Worm (Caenorhabditis elegans): ENCODE measurements around the gene gad-3.

DNA sequence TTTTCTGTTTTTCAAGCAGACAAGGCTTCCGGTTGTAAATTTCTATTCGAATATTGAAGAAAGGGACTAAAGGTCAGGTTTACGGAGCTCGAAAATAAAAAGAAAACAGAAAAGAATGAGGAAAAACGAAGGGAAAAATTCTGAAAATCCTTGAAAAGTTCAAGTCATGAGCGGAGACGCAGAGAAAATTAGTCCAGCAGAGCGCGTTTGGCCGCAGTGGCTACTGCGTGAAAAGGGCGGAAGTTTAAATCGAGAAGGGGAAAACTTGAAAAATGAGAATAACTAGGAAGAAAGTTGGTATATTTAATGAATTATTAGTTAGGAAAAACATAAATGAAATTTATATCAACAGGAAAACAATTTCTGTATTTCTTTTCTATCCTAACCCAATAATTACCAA, 47.6 kb upstream of the gad-3 start:
- TF ChIP-seq T26A5.8 (tag; optimal IDR thresholded peaks at IDR 0.05) (no peak), F39B2.1 (GFP tag; IDR thresholded peaks at IDR 0.05) (no peak), ztf-22 (GFP tag; optimal IDR thresholded peaks at IDR 0.05) (no peak), ztf-18 (tag; optimal IDR thresholded peaks at IDR 0.05) (peak; percentile 50), nfya-1 (tag; optimal IDR thresholded peaks at IDR 0.05; ENCODE audit: borderline replicate concordance, insufficient read depth) (no peak), K11D2.4 (GFP tag; IDR thresholded peaks at IDR 0.05) (no peak), snpc-4 (GFP tag; optimal IDR thresholded peaks at IDR 0.05) (no peak), snpc-4 (tag; optimal IDR thresholded peaks at IDR 0.05) (peak in 1 of 4 experiments; percentile 7), pha-4 (tag; optimal IDR thresholded peaks at IDR 0.05) (no peak), atf-7 (tag; optimal IDR thresholded peaks at IDR 0.05) (no peak), B0336.3 (GFP tag; IDR thresholded peaks at IDR 0.05) (no peak), hrde-1 (tag; optimal IDR thresholded peaks at IDR 0.05; ENCODE audit: borderline replicate concordance) (no peak), ama-1 (optimal IDR thresholded peaks at IDR 0.05) (no peak), ama-1 (GFP tag; optimal IDR thresholded peaks at IDR 0.05) (no peak), rcor-1 (GFP tag; IDR thresholded peaks at IDR 0.05) (no peak)

Measured in whole organism, young adult.